Fruit fly (Drosophila melanogaster): ENCODE data around the gene CG4995.

DNA sequence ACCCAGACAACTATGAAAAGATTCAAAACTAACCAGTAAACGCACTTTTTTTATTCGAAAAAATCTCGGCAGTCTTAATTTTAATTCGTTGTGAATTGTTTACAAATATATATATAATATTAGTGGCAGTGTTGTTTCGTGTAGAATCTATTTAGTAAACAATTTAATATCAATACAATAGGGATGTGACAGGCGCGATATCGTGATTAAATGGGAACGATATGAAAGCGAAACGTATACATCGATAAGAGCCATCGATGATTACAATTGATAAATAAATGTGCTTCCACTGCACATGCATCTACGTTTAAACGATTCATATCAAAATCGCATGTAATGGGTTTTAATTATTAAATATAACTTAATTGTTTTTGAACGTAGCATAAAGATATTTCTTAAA, 44.9 kb upstream of the CG4995 start:
- no peak for TF ChIP-seq ovo (GFP tag; optimal IDR thresholded peaks at IDR 0.05)
- no peak for TF ChIP-seq CG7045 (GFP tag; optimal IDR thresholded peaks at IDR 0.05)
- no peak for TF ChIP-seq Mnt (GFP tag; optimal IDR thresholded peaks at IDR 0.05)
- no peak for TF ChIP-seq toe (GFP tag; optimal IDR thresholded peaks at IDR 0.05)
- no peak for TF ChIP-seq Hr96 (GFP tag; optimal IDR thresholded peaks at IDR 0.05)
- TF ChIP-seq CG33017 (tag; optimal IDR thresholded peaks at IDR 0.05): no peak
- TF ChIP-seq Crg-1 (GFP tag; optimal IDR thresholded peaks at IDR 0.05): no peak
- no peak for TF ChIP-seq CG12768 (GFP tag; optimal IDR thresholded peaks at IDR 0.05)
